ENCODE assay signal across 2 worm cellular contexts in genomic region chrX:7962056-7962485, ce11.
TF ChIP-seq lines count a peak whose summit lies in the region.

No protein-coding gene starts in this region.

TF ChIP-seq in whole organism, L1 larva, 84 proteins besides CTCF, POLR2A, EP300 and RAD21 (continued from another document):
- TF ChIP-seq elt-2 (tag; optimal IDR thresholded peaks at IDR 0.05; lab: Kevin White, UChicago), result peak; percentile 95
- TF ChIP-seq lin-39 (tag; optimal IDR thresholded peaks at IDR 0.05; lab: Kevin White, UChicago), result no peak
- peak in 1 of 2 experiments; percentile 38 for TF ChIP-seq mdl-1 (tag; optimal IDR thresholded peaks at IDR 0.05; lab: Kevin White, UChicago)
- TF ChIP-seq hpl-2 (GFP tag; optimal IDR thresholded peaks at IDR 0.05; lab: Kevin White, UChicago), result no peak
- TF ChIP-seq swsn-7 (tag; optimal IDR thresholded peaks at IDR 0.05; lab: Kevin White, UChicago), result peak; percentile 17
- TF ChIP-seq fkh-4 (tag; optimal IDR thresholded peaks at IDR 0.05; lab: Kevin White, UChicago; ENCODE audit: borderline replicate concordance), result no peak
- no peak for TF ChIP-seq lir-3 (tag; optimal IDR thresholded peaks at IDR 0.05; lab: Kevin White, UChicago; ENCODE audit: poor library complexity)
- no peak for TF ChIP-seq hlh-17 (GFP tag; optimal IDR thresholded peaks at IDR 0.05; lab: Kevin White, UChicago; ENCODE audit: borderline replicate concordance)
- TF ChIP-seq isw-1 (GFP tag; IDR thresholded peaks at IDR 0.05; lab: Robert Waterston, UW), result no peak
- no peak for TF ChIP-seq ama-1 (optimal IDR thresholded peaks at IDR 0.05; lab: Kevin White, UChicago)
- TF ChIP-seq dsc-1 (tag; optimal IDR thresholded peaks at IDR 0.05; lab: Kevin White, UChicago), result no peak
- peak; percentile 19 for TF ChIP-seq unc-130 (tag; optimal IDR thresholded peaks at IDR 0.05; lab: Kevin White, UChicago)
- TF ChIP-seq nhr-12 (tag; optimal IDR thresholded peaks at IDR 0.05; lab: Kevin White, UChicago), result no peak
- TF ChIP-seq pqm-1 (tag; optimal IDR thresholded peaks at IDR 0.05; lab: Kevin White, UChicago), result peak; percentile 94
- peak in 1 of 3 experiments; percentile 8 for TF ChIP-seq dpl-1 (GFP tag; optimal IDR thresholded peaks at IDR 0.05; lab: Kevin White, UChicago)
- TF ChIP-seq lsy-2 (tag; optimal IDR thresholded peaks at IDR 0.05; lab: Kevin White, UChicago), result peak; percentile 11 to 68
- TF ChIP-seq skn-1 (tag; optimal IDR thresholded peaks at IDR 0.05; lab: Kevin White, UChicago), result no peak
- TF ChIP-seq lin-15B (tag; optimal IDR thresholded peaks at IDR 0.05; lab: Kevin White, UChicago), result no peak
- TF ChIP-seq nhr-19 (GFP tag; conservative IDR thresholded peaks at IDR 0.05; lab: Robert Waterston, UW), result peak; percentile 24; the same call in 1 of the 2 replicates
- no peak for TF ChIP-seq ceh-90 (tag; optimal IDR thresholded peaks at IDR 0.05; lab: Kevin White, UChicago)
- no peak for TF ChIP-seq ceh-63 (GFP tag; optimal IDR thresholded peaks at IDR 0.05; lab: Kevin White, UChicago)
- TF ChIP-seq mab-9 (GFP tag; IDR thresholded peaks at IDR 0.05; lab: Robert Waterston, UW), result no peak
- TF ChIP-seq grh-1 (GFP tag; IDR thresholded peaks at IDR 0.05; lab: Robert Waterston, UW), result 0 out of 2 replicates have a peak, but pooled peaks have one; percentile 21
- no peak for TF ChIP-seq efl-3 (GFP tag; optimal IDR thresholded peaks at IDR 0.05; lab: Kevin White, UChicago)
- TF ChIP-seq fos-1 (tag; optimal IDR thresholded peaks at IDR 0.05; lab: Kevin White, UChicago), result peak; percentile 10
- no peak for TF ChIP-seq lin-13 (GFP tag; optimal IDR thresholded peaks at IDR 0.05; lab: Kevin White, UChicago)
- TF ChIP-seq xbp-1 (tag; optimal IDR thresholded peaks at IDR 0.05; lab: Kevin White, UChicago), result peak; percentile 37
- peak; percentile 40 for TF ChIP-seq blmp-1 (tag; optimal IDR thresholded peaks at IDR 0.05; lab: Kevin White, UChicago)
- no peak for TF ChIP-seq sptf-1 (tag; optimal IDR thresholded peaks at IDR 0.05; lab: Kevin White, UChicago)
- TF ChIP-seq ceh-82 (tag; optimal IDR thresholded peaks at IDR 0.05; lab: Kevin White, UChicago), result peak in 1 of 3 experiments; percentile 45
- TF ChIP-seq C04F5.9 (tag; optimal IDR thresholded peaks at IDR 0.05; lab: Kevin White, UChicago), result no peak
- TF ChIP-seq nhr-237 (tag; optimal IDR thresholded peaks at IDR 0.05; lab: Kevin White, UChicago), result no peak
- TF ChIP-seq nhr-77 (tag; optimal IDR thresholded peaks at IDR 0.05; lab: Kevin White, UChicago), result peak; percentile 40
- peak; percentile 54 for TF ChIP-seq nhr-47 (tag; optimal IDR thresholded peaks at IDR 0.05; lab: Kevin White, UChicago)
- peak; percentile 45 to 73 for TF ChIP-seq lin-35 (GFP tag; optimal IDR thresholded peaks at IDR 0.05; lab: Kevin White, UChicago)
- TF ChIP-seq zag-1 (tag; optimal IDR thresholded peaks at IDR 0.05; lab: Kevin White, UChicago), result no peak
- TF ChIP-seq F16B12.6 (tag; optimal IDR thresholded peaks at IDR 0.05; lab: Kevin White, UChicago), result peak; percentile 68
- TF ChIP-seq aly-2 (tag; optimal IDR thresholded peaks at IDR 0.05; lab: Kevin White, UChicago), result no peak
- TF ChIP-seq unc-98 (GFP tag; IDR thresholded peaks at IDR 0.05; lab: Robert Waterston, UW), result no peak
- TF ChIP-seq pax-3 (tag; optimal IDR thresholded peaks at IDR 0.05; lab: Kevin White, UChicago), result no peak
- peak; percentile 79 for TF ChIP-seq lin-14 (GFP tag; optimal IDR thresholded peaks at IDR 0.05; lab: Kevin White, UChicago)
- peak; percentile 37 for TF ChIP-seq mep-1 (tag; optimal IDR thresholded peaks at IDR 0.05; lab: Kevin White, UChicago)
- no peak for TF ChIP-seq Y116A8C.19 (tag; optimal IDR thresholded peaks at IDR 0.05; lab: Kevin White, UChicago; ENCODE audit: borderline replicate concordance)
- TF ChIP-seq efl-1 (optimal IDR thresholded peaks at IDR 0.05; lab: Kevin White, UChicago), result peak in 1 of 2 experiments; percentile 46
- peak in 1 of 2 experiments; percentile 8 for TF ChIP-seq efl-1 (GFP tag; optimal IDR thresholded peaks at IDR 0.05 in 1 of 2; lab: Kevin White, UChicago)
- TF ChIP-seq elt-3 (tag; optimal IDR thresholded peaks at IDR 0.05; lab: Kevin White, UChicago), result peak in 3 of 6 experiments; percentile 28 to 60 (median 59)
- TF ChIP-seq tbx-2 (tag; optimal IDR thresholded peaks at IDR 0.05; lab: Kevin White, UChicago), result peak; percentile 39
- no peak for TF ChIP-seq rnt-1 (tag; optimal IDR thresholded peaks at IDR 0.05; lab: Kevin White, UChicago)
- no peak for TF ChIP-seq nhr-28 (tag; optimal IDR thresholded peaks at IDR 0.05; lab: Kevin White, UChicago)
- no peak for TF ChIP-seq vab-15 (tag; optimal IDR thresholded peaks at IDR 0.05; lab: Kevin White, UChicago)
- no peak for TF ChIP-seq nhr-11 (tag; optimal IDR thresholded peaks at IDR 0.05; lab: Kevin White, UChicago)
- TF ChIP-seq alr-1 (tag; optimal IDR thresholded peaks at IDR 0.05; lab: Kevin White, UChicago; ENCODE audit: borderline replicate concordance), result no peak
- no peak for TF ChIP-seq unc-86 (tag; optimal IDR thresholded peaks at IDR 0.05; lab: Kevin White, UChicago)
- no peak for TF ChIP-seq fkh-8 (tag; optimal IDR thresholded peaks at IDR 0.05; lab: Kevin White, UChicago)
- no peak for TF ChIP-seq ceh-8 (GFP tag; optimal IDR thresholded peaks at IDR 0.05; lab: Kevin White, UChicago)
- peak; percentile 73 for TF ChIP-seq nhr-20 (tag; optimal IDR thresholded peaks at IDR 0.05; lab: Kevin White, UChicago)
- peak; percentile 19 for TF ChIP-seq jun-1 (tag; optimal IDR thresholded peaks at IDR 0.05; lab: Kevin White, UChicago)
- peak; percentile 12 for TF ChIP-seq C16A3.4 (tag; optimal IDR thresholded peaks at IDR 0.05; lab: Kevin White, UChicago)
- no peak for TF ChIP-seq C34B4.2 (tag; optimal IDR thresholded peaks at IDR 0.05; lab: Kevin White, UChicago)
- no peak for TF ChIP-seq nhr-84 (tag; optimal IDR thresholded peaks at IDR 0.05; lab: Kevin White, UChicago)
- TF ChIP-seq nhr-85 (tag; lab: Kevin White, UChicago), result peak; percentile 92
- TF ChIP-seq nhr-71 (tag; optimal IDR thresholded peaks at IDR 0.05; lab: Kevin White, UChicago), result peak; percentile 67
- TF ChIP-seq unc-62 (GFP tag; optimal IDR thresholded peaks at IDR 0.05; lab: Kevin White, UChicago), result no peak
- TF ChIP-seq mef-2 (tag; optimal IDR thresholded peaks at IDR 0.05; lab: Kevin White, UChicago), result no peak
- no peak for TF ChIP-seq tlp-1 (tag; optimal IDR thresholded peaks at IDR 0.05; lab: Kevin White, UChicago)
- TF ChIP-seq ceh-88 (GFP tag; IDR thresholded peaks at IDR 0.05; lab: Robert Waterston, UW), result no peak

TF ChIP-seq in whole organism, L3 larva, 47 proteins besides CTCF, POLR2A, EP300 and RAD21 (continued from another document):
- TF ChIP-seq nhr-76 (tag; optimal IDR thresholded peaks at IDR 0.05; lab: Kevin White, UChicago) (no peak), ceh-28 (tag; optimal IDR thresholded peaks at IDR 0.05; lab: Kevin White, UChicago) (peak; percentile 70), nfya-1 (tag; optimal IDR thresholded peaks at IDR 0.05; lab: Kevin White, UChicago; ENCODE audit: insufficient read depth) (peak; percentile 38), zag-1 (tag; optimal IDR thresholded peaks at IDR 0.05; lab: Kevin White, UChicago) (no peak), jun-1 (tag; optimal IDR thresholded peaks at IDR 0.05; lab: Kevin White, UChicago) (peak; percentile 63), pha-4 (tag; optimal IDR thresholded peaks at IDR 0.05; lab: Kevin White, UChicago) (peak; percentile 60), ZK546.5 (tag; optimal IDR thresholded peaks at IDR 0.05; lab: Kevin White, UChicago) (no peak), nhr-43 (tag; optimal IDR thresholded peaks at IDR 0.05; lab: Kevin White, UChicago; ENCODE audit: poor library complexity, severe bottlenecking) (no peak), ztf-4 (tag; optimal IDR thresholded peaks at IDR 0.05; lab: Kevin White, UChicago) (no peak), nhr-11 (tag; optimal IDR thresholded peaks at IDR 0.05; lab: Kevin White, UChicago) (no peak), lin-15B (tag; optimal IDR thresholded peaks at IDR 0.05; lab: Kevin White, UChicago) (no peak), fos-1 (tag; optimal IDR thresholded peaks at IDR 0.05; lab: Kevin White, UChicago) (no peak), mdl-1 (tag; optimal IDR thresholded peaks at IDR 0.05; lab: Kevin White, UChicago) (no peak), R02D3.7 (tag; optimal IDR thresholded peaks at IDR 0.05; lab: Kevin White, UChicago) (no peak), ceh-9 (tag; optimal IDR thresholded peaks at IDR 0.05; lab: Kevin White, UChicago) (no peak), elt-3 (tag; optimal IDR thresholded peaks at IDR 0.05; lab: Kevin White, UChicago) (no peak), mml-1 (tag; optimal IDR thresholded peaks at IDR 0.05; lab: Kevin White, UChicago) (no peak), nhr-28 (tag; optimal IDR thresholded peaks at IDR 0.05; lab: Kevin White, UChicago) (no peak), egl-27 (tag; optimal IDR thresholded peaks at IDR 0.05; lab: Kevin White, UChicago) (no peak), pqm-1 (tag; optimal IDR thresholded peaks at IDR 0.05; lab: Kevin White, UChicago) (peak; percentile 97), snpc-4 (tag; optimal IDR thresholded peaks at IDR 0.05; lab: Kevin White, UChicago) (no peak), aly-2 (tag; optimal IDR thresholded peaks at IDR 0.05; lab: Kevin White, UChicago) (no peak), nhr-25 (tag; optimal IDR thresholded peaks at IDR 0.05; lab: Kevin White, UChicago) (peak; percentile 56), egl-5 (tag; optimal IDR thresholded peaks at IDR 0.05; lab: Kevin White, UChicago) (no peak), skn-1 (tag; optimal IDR thresholded peaks at IDR 0.05; lab: Kevin White, UChicago) (peak; percentile 47), ceh-16 (tag; optimal IDR thresholded peaks at IDR 0.05; lab: Kevin White, UChicago) (no peak), unc-62 (GFP tag; optimal IDR thresholded peaks at IDR 0.05; lab: Kevin White, UChicago) (no peak)
